Worm (Caenorhabditis elegans) whole organism, mixed stage, embryonic: ENCODE data around the gene srsx-37.
"Not testable (repeated sequence)": the region's sequence is repeated elsewhere in the genome, so short reads cannot be mapped to it uniquely, and the experiment has no call there.

Source experiments
- M03D4.4 ChIP-seq: sonication (generic microtip); optimal IDR thresholded peaks from 2 replicates; lab custom pipeline; 2017; ENCODE audit warnings: mild to moderate bottlenecking, missing genetic modification characterization, missing compliant biosample characterization
- blmp-1 ChIP-seq: fragments of 150-350 bp; optimal IDR thresholded peaks from 2 replicates; lab custom pipeline; 2014; ENCODE audit warnings: missing biosample characterization, missing genetic modification characterization
- ceh-39 ChIP-seq: fragments of 150-350 bp; optimal IDR thresholded peaks from 2 replicates; lab custom pipeline; 2014; ENCODE audit warnings: missing biosample characterization, missing genetic modification characterization
- ceh-43 ChIP-seq: fragments of 200-800 bp; sonication (Bioruptor generic); optimal IDR thresholded peaks from 2 replicates; lab custom pipeline; 2018; ENCODE audit warnings: mild to moderate bottlenecking, missing genetic modification characterization, moderate library complexity, missing compliant biosample characterization
- ceh-83 ChIP-seq: fragments of 200-800 bp; sonication (Bioruptor generic); optimal IDR thresholded peaks from 2 replicates; lab custom pipeline; 2018; ENCODE audit warnings: mild to moderate bottlenecking, missing genetic modification characterization, missing compliant biosample characterization
- ces-1 ChIP-seq: fragments of 150-350 bp; optimal IDR thresholded peaks from 2 replicates; lab custom pipeline; 2014; ENCODE audit warnings: missing biosample characterization, missing genetic modification reagents, missing genetic modification characterization
- cnd-1 ChIP-seq: fragments of 200-800 bp; sonication (Bioruptor generic); optimal IDR thresholded peaks from 2 replicates; lab custom pipeline; 2018; ENCODE audit warnings: mild to moderate bottlenecking, missing genetic modification characterization, missing compliant biosample characterization
- drap-1 ChIP-seq: fragments of 200-800 bp; sonication (Bioruptor generic); optimal IDR thresholded peaks from 3 replicates; lab custom pipeline; 2018; ENCODE audit warnings: mild to moderate bottlenecking, missing genetic modification characterization, missing compliant biosample characterization
- elt-1 ChIP-seq: sonication (generic microtip); optimal IDR thresholded peaks from 2 replicates; lab custom pipeline; 2017; ENCODE audit warnings: missing genetic modification characterization, mild to moderate bottlenecking, missing compliant biosample characterization, antibody characterized with exemption, moderate library complexity, borderline replicate concordance; ENCODE audit not compliant: insufficient read depth
- elt-3 ChIP-seq: fragments of 150-350 bp; optimal IDR thresholded peaks from 2 replicates; lab custom pipeline; 2014; ENCODE audit warnings: missing biosample characterization, missing genetic modification characterization
- flh-1 ChIP-seq: fragments of 200-800 bp; sonication (Bioruptor generic); optimal IDR thresholded peaks from 2 replicates; lab custom pipeline; 2018; ENCODE audit warnings: mild to moderate bottlenecking, missing genetic modification characterization, moderate library complexity, missing compliant biosample characterization
- ham-2 ChIP-seq: fragments of 200-800 bp; sonication (Bioruptor generic); optimal IDR thresholded peaks from 2 replicates; lab custom pipeline; 2018; ENCODE audit warnings: mild to moderate bottlenecking, missing genetic modification characterization, missing compliant biosample characterization
- hlh-1 ChIP-seq: fragments of 150-350 bp; optimal IDR thresholded peaks from 2 replicates; lab custom pipeline; 2014; ENCODE audit warnings: missing biosample characterization, missing genetic modification reagents, missing genetic modification characterization
- lin-13 ChIP-seq: fragments of 150-350 bp; optimal IDR thresholded peaks from 2 replicates; lab custom pipeline; 2014; ENCODE audit warnings: missing biosample characterization, missing genetic modification characterization
- lin-32 ChIP-seq: fragments of 200-800 bp; sonication (Bioruptor generic); optimal IDR thresholded peaks from 2 replicates; lab custom pipeline; 2018; ENCODE audit warnings: mild to moderate bottlenecking, missing genetic modification characterization, missing compliant biosample characterization
- lsy-2 ChIP-seq: fragments of 150-350 bp; optimal IDR thresholded peaks from 2 replicates; lab custom pipeline; 2014; ENCODE audit warnings: missing biosample characterization, missing genetic modification characterization
- mab-5 ChIP-seq: fragments of 150-350 bp; optimal IDR thresholded peaks from 2 replicates; lab custom pipeline; 2014; ENCODE audit warnings: missing biosample characterization, missing genetic modification characterization
- mls-2 ChIP-seq: sonication (generic microtip); optimal IDR thresholded peaks from 2 replicates; lab custom pipeline; 2016; ENCODE audit warnings: mild to moderate bottlenecking, missing genetic modification characterization, moderate library complexity, missing compliant biosample characterization
- nhr-2 ChIP-seq: fragments of 150-350 bp; optimal IDR thresholded peaks from 2 replicates; lab custom pipeline; 2014; ENCODE audit warnings: missing biosample characterization, missing genetic modification characterization
- nhr-237 ChIP-seq: fragments of 150-350 bp; optimal IDR thresholded peaks from 2 replicates; lab custom pipeline; 2014; ENCODE audit warnings: missing biosample characterization, missing genetic modification characterization
- nhr-28 ChIP-seq: fragments of 150-350 bp; optimal IDR thresholded peaks from 2 replicates; lab custom pipeline; 2014; ENCODE audit warnings: missing biosample characterization, missing genetic modification characterization
- nhr-76 ChIP-seq: sonication (generic microtip); optimal IDR thresholded peaks from 2 replicates; lab custom pipeline; 2017; ENCODE audit warnings: missing biosample characterization, missing genetic modification characterization
- pha-4 ChIP-seq: fragments of 150-350 bp; optimal IDR thresholded peaks from 2 replicates; lab custom pipeline; 2018; ENCODE audit warnings: missing biosample characterization, missing genetic modification reagents, missing genetic modification characterization
- sem-2 ChIP-seq: fragments of 200-800 bp; sonication (Bioruptor generic); optimal IDR thresholded peaks from 2 replicates; lab custom pipeline; 2018; ENCODE audit warnings: mild to moderate bottlenecking, missing genetic modification characterization, missing compliant biosample characterization
- sptf-1 ChIP-seq: sonication (generic microtip); optimal IDR thresholded peaks from 2 replicates; lab custom pipeline; 2017; ENCODE audit warnings: mild to moderate bottlenecking, missing genetic modification characterization, moderate library complexity, missing compliant biosample characterization
- tbx-8 ChIP-seq: fragments of 200-800 bp; sonication (Bioruptor generic); optimal IDR thresholded peaks from 2 replicates; lab custom pipeline; 2018; ENCODE audit warnings: mild to moderate bottlenecking, missing genetic modification characterization, moderate library complexity, missing compliant biosample characterization
- unc-120 ChIP-seq: sonication (generic microtip); optimal IDR thresholded peaks from 2 replicates; lab custom pipeline; 2017; ENCODE audit warnings: missing genetic modification characterization, missing compliant biosample characterization; ENCODE audit not compliant: poor library complexity, severe bottlenecking
- unc-39 ChIP-seq: fragments of 150-350 bp; optimal IDR thresholded peaks from 2 replicates; lab custom pipeline; 2014; ENCODE audit warnings: missing biosample characterization, missing genetic modification characterization
- unc-62 ChIP-seq: fragments of 150-350 bp; optimal IDR thresholded peaks from 2 replicates; lab custom pipeline; 2014; ENCODE audit warnings: missing biosample characterization, missing genetic modification reagents, missing genetic modification characterization
- ztf-11 ChIP-seq: fragments of 150-350 bp; optimal IDR thresholded peaks from 2 replicates; lab custom pipeline; 2014; ENCODE audit warnings: missing biosample characterization, missing genetic modification characterization

The srsx-37 gene

ce11 chrV:15256669-15257068 is 2.3 kb downstream of the srsx-37 start, which contains the start of gene srsx-39:
Gene srsx-39 (minus strand): TSS chrV:15256769.
- not testable (repeated sequence) for TF ChIP-seq tbx-8 (GFP tag; lab: Kevin White, UChicago); cnd-1 (tag; lab: Kevin White, UChicago); lin-32 (GFP tag; lab: Kevin White, UChicago)

ce11 chrV:15253529-15253928 is 5.4 kb downstream of the srsx-37 start, which contains the start of gene srbc-75:
Gene srbc-75 (plus strand): TSS chrV:15253829.
- TF ChIP-seq elt-3, result no peak
- no peak for TF ChIP-seq pha-4 (tag; lab: Kevin White, UChicago)

- TF ChIP-seq ztf-11 (tag; lab: Kevin White, UChicago), result no peak
- no peak for TF ChIP-seq sem-2 (GFP tag; lab: Kevin White, UChicago)
- TF ChIP-seq nhr-237 (tag; lab: Kevin White, UChicago), result no peak
- no peak for TF ChIP-seq tbx-8 (GFP tag; lab: Kevin White, UChicago)
- no peak for TF ChIP-seq elt-3
- no peak for TF ChIP-seq unc-62 (GFP tag; lab: Kevin White, UChicago)
- TF ChIP-seq unc-120 (tag; lab: Kevin White, UChicago), result no peak
- no peak for TF ChIP-seq ham-2
- TF ChIP-seq M03D4.4 (tag; lab: Kevin White, UChicago), result no peak
- no peak for TF ChIP-seq elt-1 (tag; lab: Kevin White, UChicago)
- TF ChIP-seq unc-39 (tag; lab: Kevin White, UChicago), result no peak
- TF ChIP-seq ceh-39, result no peak
- no peak for TF ChIP-seq lsy-2
- TF ChIP-seq nhr-2 (tag; lab: Kevin White, UChicago), result no peak
Observed at ce11 chrV:15252082-15252481, 6.9 kb downstream of the srsx-37 start, which contains the start of gene srbc-76. Gene srbc-76 (plus strand): TSS chrV:15252382.

DNA sequence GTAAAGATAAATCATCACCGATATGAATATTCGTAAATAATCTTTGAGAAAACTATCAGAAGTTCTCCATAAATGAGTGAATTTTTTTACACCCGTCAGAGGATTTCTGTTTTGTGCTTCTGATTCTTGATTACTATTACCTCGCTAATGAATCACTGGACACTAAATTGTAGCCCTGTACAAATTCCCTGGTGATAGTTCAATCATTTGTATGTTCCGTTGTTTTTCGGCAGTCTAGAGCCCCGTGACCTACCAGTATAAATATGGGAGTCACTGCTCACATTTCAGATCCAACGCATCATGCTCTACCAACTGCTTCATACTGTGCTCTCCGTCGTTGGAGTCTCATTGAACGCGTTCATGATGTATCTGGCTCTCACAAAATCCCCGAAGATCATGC is 8.6 kb downstream of the srsx-37 start, which contains the start of gene srd-28:
TSS of gene srd-28 (plus strand) at position 301 of the 400 bp plus-strand sequence.
- not testable (repeated sequence) for TF ChIP-seq lsy-2; M03D4.4 (tag; lab: Kevin White, UChicago); elt-1 (tag; lab: Kevin White, UChicago)

- TF ChIP-seq ham-2 (no peak), ces-1 (GFP tag; lab: Kevin White, UChicago) (no peak), lin-13 (no peak), hlh-1 (tag; lab: Kevin White, UChicago) (no peak), ceh-39 (no peak), lin-32 (GFP tag; lab: Kevin White, UChicago) (no peak), flh-1 (no peak), nhr-76 (no peak), nhr-28 (tag; lab: Kevin White, UChicago) (no peak), cnd-1 (tag; lab: Kevin White, UChicago) (no peak), ceh-43 (no peak), unc-120 (tag; lab: Kevin White, UChicago) (no peak), nhr-2 (tag; lab: Kevin White, UChicago) (no peak), drap-1 (GFP tag; lab: Kevin White, UChicago) (no peak), mls-2 (no peak), tbx-8 (GFP tag; lab: Kevin White, UChicago) (no peak), unc-62 (GFP tag; lab: Kevin White, UChicago) (no peak), sptf-1 (tag; lab: Kevin White, UChicago) (no peak), unc-39 (tag; lab: Kevin White, UChicago) (no peak), blmp-1 (tag; lab: Kevin White, UChicago) (no peak)
Observed at ce11 chrV:15244456-15244855, 14.5 kb downstream of the srsx-37 start, which contains the start of gene kin-30. Gene kin-30 (plus strand): TSS chrV:15244756.

DNA sequence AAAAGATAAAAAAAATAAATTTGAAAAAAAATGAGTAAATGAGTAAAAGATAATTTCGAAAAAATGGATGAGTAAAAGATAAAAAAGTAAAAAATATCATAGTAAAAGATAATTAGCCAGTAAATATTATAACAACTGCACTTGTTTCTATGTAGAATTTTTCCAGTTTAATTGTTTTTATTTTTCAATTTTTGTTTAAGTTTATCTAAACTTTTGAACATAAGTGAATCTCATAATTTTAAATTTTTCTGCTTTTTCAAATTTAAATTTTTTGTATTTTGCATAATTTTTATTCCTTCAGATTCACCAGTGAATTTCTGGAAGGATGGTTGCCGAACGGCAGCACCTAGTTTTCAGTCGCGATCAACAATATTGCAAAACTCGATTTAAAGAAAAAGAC is 17.7 kb downstream of the srsx-37 start, which contains the start of gene chil-12:
TSS of gene chil-12 (plus strand) at position 301 of the 400 bp plus-strand sequence.
- TF ChIP-seq M03D4.4 (tag; lab: Kevin White, UChicago) (no peak), cnd-1 (tag; lab: Kevin White, UChicago) (no peak), elt-1 (tag; lab: Kevin White, UChicago) (no peak), lsy-2 (no peak), ceh-39 (no peak), ceh-83 (GFP tag; lab: Kevin White, UChicago) (no peak), drap-1 (GFP tag; lab: Kevin White, UChicago) (no peak), blmp-1 (tag; lab: Kevin White, UChicago) (no peak), pha-4 (tag; lab: Kevin White, UChicago) (no peak), mab-5 (tag; lab: Kevin White, UChicago) (no peak)
